Worm (Caenorhabditis elegans): ENCODE measurements around the gene F07F6.4.

F07F6.4 gene

ce11 chrII:5384282-5384681 is 45.1 kb downstream of the F07F6.4 start:
- TF ChIP-seq him-1 (tag; optimal IDR thresholded peaks at IDR 0.05) = no peak
- TF ChIP-seq dao-5 (tag; optimal IDR thresholded peaks at IDR 0.05) = no peak
- TF ChIP-seq W03F9.2 (tag; optimal IDR thresholded peaks at IDR 0.05) = no peak

ce11 chrII:5379614-5380077 is 49.7 kb downstream of the F07F6.4 start, which contains the start of gene pkc-3:
TSS of gene pkc-3 (plus strand) at chrII:5380027.
- no peak for TF ChIP-seq W03F9.2 (tag; optimal IDR thresholded peaks at IDR 0.05)
- no peak for TF ChIP-seq dao-5 (tag; optimal IDR thresholded peaks at IDR 0.05)
- no peak for TF ChIP-seq him-1 (tag; optimal IDR thresholded peaks at IDR 0.05)

DNA sequence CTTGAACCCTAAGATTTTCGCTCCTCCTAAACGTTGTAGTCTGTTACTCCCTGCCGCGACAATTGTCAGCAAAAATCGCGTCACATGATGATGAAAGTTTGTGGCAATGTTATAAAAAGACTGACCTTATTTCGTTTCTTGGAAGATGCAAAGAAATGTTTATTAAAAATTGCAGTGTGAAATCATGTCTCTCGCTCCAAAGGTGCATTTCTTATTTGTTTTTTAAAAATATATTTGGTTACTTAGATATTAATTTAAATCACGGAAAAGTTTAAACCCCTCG is 51.2 kb downstream of the F07F6.4 start:
- TF ChIP-seq him-1 (tag; optimal IDR thresholded peaks at IDR 0.05) (no peak), dao-5 (tag; optimal IDR thresholded peaks at IDR 0.05) (no peak), W03F9.2 (tag; optimal IDR thresholded peaks at IDR 0.05) (no peak)

DNA sequence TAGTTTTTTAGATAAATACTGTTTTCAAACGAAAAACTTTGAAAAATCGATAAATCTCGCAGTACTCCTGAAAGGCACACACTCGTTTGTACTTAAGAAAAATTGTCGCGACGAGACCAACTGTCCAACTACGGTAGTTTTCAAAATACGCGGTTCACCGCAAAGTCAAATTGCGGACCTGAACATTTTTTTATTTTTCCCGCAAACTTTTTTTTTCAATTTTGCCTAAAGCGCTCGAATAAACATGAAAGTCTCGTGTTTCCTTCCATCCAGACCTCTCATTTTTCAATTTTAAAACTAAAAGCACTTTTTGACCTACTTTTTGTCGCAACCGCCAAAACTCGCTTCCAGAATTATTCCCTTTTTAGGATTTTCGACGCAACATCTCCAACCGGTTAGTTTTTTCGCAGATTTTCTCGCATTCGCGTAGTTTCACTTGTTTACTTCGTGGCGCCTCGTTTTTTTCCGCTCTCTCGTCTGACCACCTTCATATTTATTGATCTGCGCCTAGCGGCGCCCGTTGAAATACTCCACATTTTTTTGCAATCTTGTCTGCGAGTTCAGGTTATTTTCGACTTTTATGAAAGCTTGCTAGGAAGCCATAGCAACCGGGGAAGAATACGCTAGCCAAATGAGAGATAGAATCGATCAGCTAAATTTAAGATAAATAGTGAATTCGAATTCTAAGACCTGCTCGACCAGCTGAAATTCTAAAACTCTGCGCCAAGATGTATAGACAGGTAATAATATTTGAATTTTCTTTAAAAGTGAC is 51.7 kb downstream of the F07F6.4 start, which contains the start of gene prdx-2:
Gene prdx-2 (plus strand): TSS at position 729 of the 772 bp plus-strand sequence.
- TF ChIP-seq W03F9.2 (tag; optimal IDR thresholded peaks at IDR 0.05) (no peak), dao-5 (tag; optimal IDR thresholded peaks at IDR 0.05) (no peak), him-1 (tag; optimal IDR thresholded peaks at IDR 0.05) (no peak)

All from whole organism, L4/young adult.